Fruit fly (Drosophila melanogaster) whole organism, adult: ENCODE measurements around the gene gukh.

Experiments
- CG11617 ChIP-seq: fragments of 200-800 bp; sonication (Bioruptor generic); optimal IDR thresholded peaks from 2 replicates; lab custom pipeline; 2017; ENCODE audit warnings: mild to moderate bottlenecking, missing biosample characterization, missing genetic modification reagents, missing genetic modification characterization
- CG7101 ChIP-seq: fragments of 200-800 bp; sonication (Bioruptor generic); optimal IDR thresholded peaks from 2 replicates; lab custom pipeline; 2018; ENCODE audit warnings: missing biosample characterization, mild to moderate bottlenecking, missing genetic modification characterization, moderate library complexity
- Clk ChIP-seq: fragments of 200-800 bp; sonication (Bioruptor generic); optimal IDR thresholded peaks from 2 replicates; lab custom pipeline; 2017; ENCODE audit warnings: missing biosample characterization, missing genetic modification characterization
- Crg-1 ChIP-seq: fragments of 200-800 bp; sonication (Bioruptor generic); optimal IDR thresholded peaks from 2 replicates; lab custom pipeline; 2016; ENCODE audit warnings: missing biosample characterization, missing genetic modification characterization
- Hr96 ChIP-seq: fragments of 200-800 bp; sonication (Bioruptor generic); optimal IDR thresholded peaks from 2 replicates; lab custom pipeline; 2016; ENCODE audit warnings: missing biosample characterization, missing genetic modification characterization
- kay ChIP-seq: fragments of 200-800 bp; sonication (Bioruptor generic); peaks from one replicate; lab custom pipeline; 2016; ENCODE audit warnings: missing biosample characterization, missing genetic modification characterization, borderline replicate concordance

DNA sequence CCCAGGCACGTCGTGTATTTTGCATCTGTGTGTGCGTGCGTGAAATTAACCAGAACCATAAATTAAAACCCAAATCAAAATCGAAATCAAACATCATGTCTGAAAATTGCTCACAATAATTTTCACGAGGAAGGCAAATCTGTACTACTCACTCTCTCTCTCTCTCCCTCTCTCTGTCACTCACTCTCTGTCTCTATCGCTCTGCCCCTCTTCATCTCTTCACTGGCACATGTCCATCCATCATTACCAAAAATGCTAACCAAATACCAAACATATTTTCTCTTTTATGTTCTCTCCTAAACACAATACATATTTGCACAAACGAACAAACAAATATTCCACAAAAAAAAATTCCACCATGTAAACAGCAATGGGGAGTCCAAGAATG lies 31.6 kb downstream of the gukh start:
- TF ChIP-seq CG7101 = no peak
- no peak for TF ChIP-seq kay (GFP tag; lab: Kevin White, UChicago)
- no peak for TF ChIP-seq Crg-1 (GFP tag; lab: Kevin White, UChicago)
- no peak for TF ChIP-seq Clk (GFP tag; lab: Kevin White, UChicago)
- TF ChIP-seq Hr96 = no peak
- TF ChIP-seq CG11617 (GFP tag; lab: Kevin White, UChicago) = no peak
